Fruit fly (Drosophila melanogaster): ENCODE results near the gene apn.

DNA sequence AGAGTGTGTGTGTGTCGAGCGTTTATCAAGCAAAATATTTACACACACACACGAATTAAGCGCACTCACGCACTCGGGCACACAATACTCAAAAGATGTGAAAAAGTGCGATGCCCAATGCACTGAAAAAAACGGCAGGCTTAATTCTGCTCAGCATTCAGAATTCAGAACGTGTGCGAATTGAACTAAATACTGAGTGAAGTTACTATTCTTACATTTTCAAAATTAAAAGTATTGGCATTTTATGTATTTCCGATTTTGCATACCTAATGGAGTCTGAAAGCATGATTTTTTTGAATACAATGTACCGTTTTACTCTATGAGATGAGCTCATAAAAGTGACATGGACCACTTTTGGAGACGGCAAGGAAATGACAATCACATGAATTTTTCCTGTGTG lies 31.5 kb downstream of the apn start:
- TF ChIP-seq Sp1 (GFP tag; optimal IDR thresholded peaks at IDR 0.05) (no peak), HLH106 (tag; optimal IDR thresholded peaks at IDR 0.05) (no peak), OdsH (GFP tag; optimal IDR thresholded peaks at IDR 0.05) (no peak), Hr78 (GFP tag; optimal IDR thresholded peaks at IDR 0.05) (no peak), pan (optimal IDR thresholded peaks at IDR 0.05) (no peak), Dfd (GFP tag; optimal IDR thresholded peaks at IDR 0.05) (no peak), GATAd (GFP tag; optimal IDR thresholded peaks at IDR 0.05) (no peak), woc (GFP tag; optimal IDR thresholded peaks at IDR 0.05) (no peak), Jra (GFP tag; optimal IDR thresholded peaks at IDR 0.05) (no peak)
